Worm (Caenorhabditis elegans): ENCODE measurements around the gene Y57G11C.36.

Y57G11C.36 gene

ce11 chrIV:14799186-14799585 is 25.6 kb upstream of the Y57G11C.36 start, which contains the start of gene Y57G11C.14 (continued):
- TF ChIP-seq akir-1 (GFP tag; optimal IDR thresholded peaks at IDR 0.05) (no peak), ekl-4 (GFP tag; IDR thresholded peaks at IDR 0.05) (0 out of 2 replicates have a peak, but pooled peaks have one; percentile 26), atf-7 (tag; optimal IDR thresholded peaks at IDR 0.05) (peak; percentile 23), rec-8 (tag; optimal IDR thresholded peaks at IDR 0.05) (no peak), attf-6 (GFP tag; IDR thresholded peaks at IDR 0.05) (peak; percentile 88)

ce11 chrIV:14797849-14798248 is 24.3 kb upstream of the Y57G11C.36 start, which contains the start of gene arl-8:
arl-8 (plus strand) TSS chrIV:14798149.
- TF ChIP-seq gei-17 (GFP tag; optimal IDR thresholded peaks at IDR 0.05): no peak
- TF ChIP-seq madf-10 (tag; optimal IDR thresholded peaks at IDR 0.05): no peak
- no peak for TF ChIP-seq snpc-4 (GFP tag; optimal IDR thresholded peaks at IDR 0.05)
- TF ChIP-seq snpc-4 (tag; optimal IDR thresholded peaks at IDR 0.05): no peak
- no peak for TF ChIP-seq rcor-1 (GFP tag; IDR thresholded peaks at IDR 0.05)
- no peak for TF ChIP-seq F57A8.1 (GFP tag; optimal IDR thresholded peaks at IDR 0.05)
- TF ChIP-seq mel-28 (tag; optimal IDR thresholded peaks at IDR 0.05; ENCODE audit: borderline replicate concordance): no peak
- no peak for TF ChIP-seq bed-2 (GFP tag; IDR thresholded peaks at IDR 0.05)
- TF ChIP-seq madf-6 (GFP tag; IDR thresholded peaks at IDR 0.05): no peak; the same call in 1 of the 2 replicates
- no peak for TF ChIP-seq aptf-2 (GFP tag; conservative IDR thresholded peaks at IDR 0.05)

ce11 chrIV:14797354-14797753 is 23.8 kb upstream of the Y57G11C.36 start, which contains the start of the genes Y57G11C.1147 and nuo-3:
Y57G11C.1147 (minus strand) TSS chrIV:14797514.
nuo-3 (minus strand) TSS chrIV:14797544.
- no peak for TF ChIP-seq ztf-3 (GFP tag; optimal IDR thresholded peaks at IDR 0.05)
- no peak for TF ChIP-seq die-1 (tag; optimal IDR thresholded peaks at IDR 0.05)
- TF ChIP-seq repo-1 (tag; optimal IDR thresholded peaks at IDR 0.05): no peak
- TF ChIP-seq B0336.3 (GFP tag; IDR thresholded peaks at IDR 0.05): no peak
- TF ChIP-seq athp-1 (tag; optimal IDR thresholded peaks at IDR 0.05): no peak
- TF ChIP-seq attf-5 (GFP tag; optimal IDR thresholded peaks at IDR 0.05): peak; percentile 19
- TF ChIP-seq mxl-1 (tag; optimal IDR thresholded peaks at IDR 0.05): no peak
- no peak for TF ChIP-seq chd-7 (tag; optimal IDR thresholded peaks at IDR 0.05)
- TF ChIP-seq ztf-26 (tag; optimal IDR thresholded peaks at IDR 0.05): no peak
- peak; percentile 8 for TF ChIP-seq ztf-18 (tag; optimal IDR thresholded peaks at IDR 0.05)
- no peak for TF ChIP-seq gei-17 (GFP tag; optimal IDR thresholded peaks at IDR 0.05)
- TF ChIP-seq F22D6.2 (tag; optimal IDR thresholded peaks at IDR 0.05): no peak
- no peak for TF ChIP-seq nfyb-1 (GFP tag; IDR thresholded peaks at IDR 0.05)
- no peak for TF ChIP-seq atf-7 (tag; optimal IDR thresholded peaks at IDR 0.05)
- no peak for TF ChIP-seq F37B4.10 (GFP tag; IDR thresholded peaks at IDR 0.05)
- TF ChIP-seq F33H1.4 (GFP tag; IDR thresholded peaks at IDR 0.05): peak; percentile 73
- TF ChIP-seq egrh-3 (GFP tag; IDR thresholded peaks at IDR 0.05): 0 out of 2 replicates have a peak, but pooled peaks have one; percentile 39
- no peak for TF ChIP-seq aptf-2 (GFP tag; conservative IDR thresholded peaks at IDR 0.05)
- TF ChIP-seq ekl-4 (GFP tag; IDR thresholded peaks at IDR 0.05): no peak
- TF ChIP-seq tbx-9 (tag; optimal IDR thresholded peaks at IDR 0.05; ENCODE audit: borderline replicate concordance): no peak
- TF ChIP-seq tbp1 (GFP tag; optimal IDR thresholded peaks at IDR 0.05): no peak
- no peak for TF ChIP-seq him-1 (tag; optimal IDR thresholded peaks at IDR 0.05)
- no peak for TF ChIP-seq lin-26 (GFP tag; IDR thresholded peaks at IDR 0.05)
- no peak for TF ChIP-seq snpc-1.1 (tag; optimal IDR thresholded peaks at IDR 0.05; ENCODE audit: insufficient read depth)
- TF ChIP-seq efl-1 (GFP tag; optimal IDR thresholded peaks at IDR 0.05): no peak
- TF ChIP-seq mcd-1 (GFP tag; IDR thresholded peaks at IDR 0.05): 0 out of 2 replicates have a peak, but pooled peaks have one; percentile 14
- 0 out of 2 replicates have a peak, but pooled peaks have one; percentile 10 for TF ChIP-seq cebp-1 (GFP tag; IDR thresholded peaks at IDR 0.05)
- peak; percentile 65 for TF ChIP-seq cebp-1 (tag; optimal IDR thresholded peaks at IDR 0.05)
- no peak for TF ChIP-seq nhr-90 (tag; optimal IDR thresholded peaks at IDR 0.05)
- TF ChIP-seq zfh-2 (GFP tag; conservative IDR thresholded peaks at IDR 0.05): peak; percentile 79
- no peak for TF ChIP-seq F57A8.1 (GFP tag; optimal IDR thresholded peaks at IDR 0.05)
- TF ChIP-seq F57C9.4 (tag; optimal IDR thresholded peaks at IDR 0.05): no peak
- TF ChIP-seq sptf-2 (GFP tag; optimal IDR thresholded peaks at IDR 0.05): no peak
- no peak for TF ChIP-seq egl-18 (GFP tag; IDR thresholded peaks at IDR 0.05)
- no peak for TF ChIP-seq snpc-3.4 (tag; optimal IDR thresholded peaks at IDR 0.05)
- TF ChIP-seq snpc-4 (GFP tag; optimal IDR thresholded peaks at IDR 0.05): no peak
- peak in 3 of 4 experiments; percentile 33 to 67 (median 46) for TF ChIP-seq snpc-4 (tag; optimal IDR thresholded peaks at IDR 0.05)
